Fruit fly (Drosophila melanogaster) whole organism, pupa: ENCODE results near the gene Cp15.

Experiments used
- CG10348 ChIP-seq: fragments of 200-800 bp; sonication (Bioruptor generic); IDR thresholded peaks from 2 replicates; pipeline ENCODE4 v1.3.6; 2022; ENCODE audit warnings: missing biosample characterization, missing genetic modification characterization
- CG12605 ChIP-seq: fragments of 200-800 bp; sonication (Bioruptor generic); IDR thresholded peaks from 2 replicates; pipeline ENCODE4 v1.3.6; 2022; ENCODE audit warnings: missing biosample characterization, missing genetic modification characterization
- CG13204 ChIP-seq: fragments of 200-800 bp; sonication (Bioruptor generic); optimal IDR thresholded peaks from 2 replicates; lab custom pipeline; 2018; ENCODE audit warnings: missing biosample characterization, mild to moderate bottlenecking, missing genetic modification characterization, moderate library complexity
- CG14655 ChIP-seq: fragments of 200-800 bp; sonication (Bioruptor generic); optimal IDR thresholded peaks from 3 replicates; lab custom pipeline; 2017; ENCODE audit warnings: mild to moderate bottlenecking, missing biosample characterization, missing genetic modification reagents, missing genetic modification characterization
- CG15710 ChIP-seq: fragments of 200-800 bp; sonication (Bioruptor generic); optimal IDR thresholded peaks from 2 replicates; lab custom pipeline; 2018; ENCODE audit warnings: missing biosample characterization, mild to moderate bottlenecking, missing genetic modification characterization, moderate library complexity
- CG17806 ChIP-seq: fragments of 200-800 bp; sonication (Bioruptor generic); optimal IDR thresholded peaks from 2 replicates; lab custom pipeline; 2018; ENCODE audit warnings: missing biosample characterization, mild to moderate bottlenecking, missing genetic modification characterization, moderate library complexity
- CG32121 ChIP-seq: fragments of 200-800 bp; sonication (Bioruptor generic); IDR thresholded peaks from 2 replicates; pipeline ENCODE4 v1.3.6; 2022; ENCODE audit warnings: missing biosample characterization, missing genetic modification characterization
- CG34367 ChIP-seq: fragments of 200-800 bp; sonication (Bioruptor generic); optimal IDR thresholded peaks from 2 replicates; lab custom pipeline; 2018; ENCODE audit warnings: missing biosample characterization, mild to moderate bottlenecking, missing genetic modification characterization
- CG4496 ChIP-seq: fragments of 200-800 bp; sonication (Bioruptor generic); IDR thresholded peaks from 3 replicates; pipeline ENCODE4 v1.3.6; 2022; ENCODE audit warnings: missing biosample characterization, missing genetic modification characterization
- CG8159 ChIP-seq: fragments of 200-800 bp; sonication (Bioruptor generic); optimal IDR thresholded peaks from 3 replicates; lab custom pipeline; 2018; ENCODE audit warnings: missing biosample characterization, mild to moderate bottlenecking, missing genetic modification characterization, moderate library complexity
- CG8301 ChIP-seq: fragments of 200-800 bp; sonication (Bioruptor generic); optimal IDR thresholded peaks from 2 replicates; lab custom pipeline; 2018; ENCODE audit warnings: missing biosample characterization, mild to moderate bottlenecking, missing genetic modification characterization
- CG9948 ChIP-seq: fragments of 200-800 bp; sonication (Bioruptor generic); optimal IDR thresholded peaks from 2 replicates; lab custom pipeline; 2018; ENCODE audit warnings: missing biosample characterization, mild to moderate bottlenecking, missing genetic modification characterization, moderate library complexity
- D1 ChIP-seq: fragments of 200-800 bp; sonication (Bioruptor generic); optimal IDR thresholded peaks from 2 replicates; lab custom pipeline; 2018; ENCODE audit warnings: missing biosample characterization, mild to moderate bottlenecking, missing genetic modification characterization, moderate library complexity
- EcR ChIP-seq: fragments of 200-800 bp; sonication (Bioruptor generic); optimal IDR thresholded peaks from 3 replicates; lab custom pipeline; 2019; ENCODE audit warnings: missing biosample characterization, missing genetic modification characterization, mild to moderate bottlenecking, moderate library complexity, missing genetic modification reagents
- Ets98B ChIP-seq: fragments of 200-800 bp; sonication (Bioruptor generic); IDR thresholded peaks from 2 replicates; pipeline ENCODE4 v1.3.6; 2022; ENCODE audit warnings: missing biosample characterization, missing genetic modification characterization
- Pif1A ChIP-seq: fragments of 200-800 bp; sonication (Bioruptor generic); optimal IDR thresholded peaks from 3 replicates; lab custom pipeline; 2016; ENCODE audit warnings: missing biosample characterization, missing genetic modification characterization
- Pif1B ChIP-seq: fragments of 200-800 bp; sonication (Bioruptor generic); optimal IDR thresholded peaks from 3 replicates; lab custom pipeline; 2016; ENCODE audit warnings: missing biosample characterization, missing genetic modification characterization
- Snoo ChIP-seq: fragments of 200-800 bp; sonication (Bioruptor generic); optimal IDR thresholded peaks from 3 replicates; lab custom pipeline; 2017; ENCODE audit warnings: missing biosample characterization, mild to moderate bottlenecking, missing genetic modification characterization, inconsistent platforms
- fd96Ca ChIP-seq: fragments of 200-800 bp; sonication (Bioruptor generic); IDR thresholded peaks from 3 replicates; pipeline ENCODE4 v1.3.6; 2022; ENCODE audit warnings: missing biosample characterization, missing genetic modification characterization
- gl ChIP-seq: fragments of 200-800 bp; sonication (Bioruptor generic); optimal IDR thresholded peaks from 2 replicates; lab custom pipeline; 2018; ENCODE audit warnings: missing biosample characterization, mild to moderate bottlenecking, missing genetic modification characterization
- rn ChIP-seq: fragments of 200-800 bp; sonication (Bioruptor generic); IDR thresholded peaks from 2 replicates; pipeline ENCODE4 v1.3.6; 2022; ENCODE audit warnings: missing biosample characterization, missing genetic modification characterization

The Cp15 gene

DNA sequence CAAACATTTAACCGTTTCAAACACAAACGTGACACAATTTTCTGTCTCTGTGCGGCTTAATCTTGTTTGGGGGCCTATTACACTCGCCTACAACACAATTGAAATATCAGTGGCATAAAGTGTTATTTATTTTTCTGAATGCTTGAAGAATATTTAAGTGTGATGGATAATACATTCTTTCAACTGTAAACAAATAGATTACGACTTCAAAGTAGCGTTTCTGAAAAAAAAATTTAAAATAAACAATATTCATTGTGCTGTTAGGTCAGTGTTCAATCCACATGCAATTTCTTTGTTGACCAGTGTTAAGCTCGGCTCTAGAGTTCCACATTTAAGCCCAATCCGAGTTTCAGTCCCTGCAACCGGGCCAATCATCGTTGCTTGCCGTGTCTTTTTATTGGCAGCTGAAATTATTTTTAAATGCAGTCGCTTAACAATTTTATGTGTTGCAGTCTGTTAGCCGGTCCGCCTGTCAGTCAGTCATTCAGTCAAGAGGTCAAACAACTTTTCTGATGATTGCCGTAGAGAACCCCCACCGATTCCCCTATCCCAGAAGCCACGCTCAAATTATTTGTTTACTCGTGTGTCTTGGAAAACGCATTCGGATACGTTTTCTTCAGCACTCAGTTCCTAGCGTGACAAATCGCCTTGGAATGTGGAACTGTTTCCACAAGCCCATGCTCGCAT, 44.9 kb downstream of the Cp15 start:
- peak; percentile 7 for TF ChIP-seq CG13204
- peak; percentile 67 for TF ChIP-seq CG8301 (tag; lab: Kevin White, UChicago)
- TF ChIP-seq CG32121 (GFP tag; lab: Robert Waterston, UW) = peak; percentile 65
- TF ChIP-seq D1 = peak; percentile 52
- 0 out of 3 replicates have a peak, but pooled peaks have one; percentile 57 for TF ChIP-seq fd96Ca (GFP tag; lab: Robert Waterston, UW)
- TF ChIP-seq EcR (GFP tag; lab: Kevin White, UChicago) = peak; percentile 55
- peak; percentile 64 for TF ChIP-seq CG9948 (tag; lab: Kevin White, UChicago)
- TF ChIP-seq gl (tag; lab: Kevin White, UChicago) = peak; percentile 27
- TF ChIP-seq Ets98B (GFP tag; lab: Robert Waterston, UW) = peak; percentile 70
- TF ChIP-seq CG15710 (tag; lab: Kevin White, UChicago) = peak; percentile 73
- peak; percentile 72; the same call in 2 of the 3 replicates for TF ChIP-seq CG4496
- TF ChIP-seq Snoo = peak; percentile 12
- TF ChIP-seq CG10348 = no peak
- peak; percentile 75 for TF ChIP-seq CG17806 (tag; lab: Kevin White, UChicago)
- TF ChIP-seq rn = no peak
- TF ChIP-seq CG14655 = peak; percentile 65
- TF ChIP-seq CG34367 (tag; lab: Kevin White, UChicago) = peak; percentile 71
- peak; percentile 66 for TF ChIP-seq CG12605 (GFP tag; lab: Robert Waterston, UW)
- TF ChIP-seq Pif1B (GFP tag; lab: Kevin White, UChicago) = peak; percentile 22
- peak; percentile 77 for TF ChIP-seq CG8159 (tag; lab: Kevin White, UChicago)
- TF ChIP-seq Pif1A (GFP tag; lab: Kevin White, UChicago) = peak; percentile 70
- TF ChIP-seq, all 21 proteins: peak for 19

DNA sequence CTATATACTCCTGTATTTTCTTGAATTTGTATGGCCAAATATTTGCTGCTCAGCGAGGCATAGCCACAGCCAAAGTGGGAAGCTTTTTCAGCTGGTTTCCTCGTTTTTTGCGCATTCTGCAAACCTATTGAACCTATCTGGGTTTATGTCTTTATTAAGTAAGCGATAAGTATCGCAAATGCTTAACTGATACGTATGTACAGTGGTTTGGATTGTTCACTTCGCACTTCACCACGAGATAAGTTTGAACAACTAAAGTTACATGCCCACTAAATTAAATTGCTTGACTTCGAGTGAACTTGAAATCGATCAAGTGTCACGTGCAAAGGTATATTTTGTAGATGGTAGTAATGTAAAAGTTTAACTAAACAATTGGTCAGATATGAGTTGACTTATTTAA, 45.4 kb downstream of the Cp15 start:
- TF ChIP-seq CG14655 (no peak), EcR (GFP tag; lab: Kevin White, UChicago) (no peak), CG15710 (tag; lab: Kevin White, UChicago) (no peak), Pif1A (GFP tag; lab: Kevin White, UChicago) (no peak), CG10348 (no peak), CG8159 (tag; lab: Kevin White, UChicago) (no peak), fd96Ca (GFP tag; lab: Robert Waterston, UW) (no peak), CG34367 (tag; lab: Kevin White, UChicago) (no peak), CG4496 (no peak), CG17806 (tag; lab: Kevin White, UChicago) (no peak), gl (tag; lab: Kevin White, UChicago) (no peak), Snoo (no peak), rn (no peak), CG8301 (tag; lab: Kevin White, UChicago) (no peak), Pif1B (GFP tag; lab: Kevin White, UChicago) (no peak), CG12605 (GFP tag; lab: Robert Waterston, UW) (no peak)

DNA sequence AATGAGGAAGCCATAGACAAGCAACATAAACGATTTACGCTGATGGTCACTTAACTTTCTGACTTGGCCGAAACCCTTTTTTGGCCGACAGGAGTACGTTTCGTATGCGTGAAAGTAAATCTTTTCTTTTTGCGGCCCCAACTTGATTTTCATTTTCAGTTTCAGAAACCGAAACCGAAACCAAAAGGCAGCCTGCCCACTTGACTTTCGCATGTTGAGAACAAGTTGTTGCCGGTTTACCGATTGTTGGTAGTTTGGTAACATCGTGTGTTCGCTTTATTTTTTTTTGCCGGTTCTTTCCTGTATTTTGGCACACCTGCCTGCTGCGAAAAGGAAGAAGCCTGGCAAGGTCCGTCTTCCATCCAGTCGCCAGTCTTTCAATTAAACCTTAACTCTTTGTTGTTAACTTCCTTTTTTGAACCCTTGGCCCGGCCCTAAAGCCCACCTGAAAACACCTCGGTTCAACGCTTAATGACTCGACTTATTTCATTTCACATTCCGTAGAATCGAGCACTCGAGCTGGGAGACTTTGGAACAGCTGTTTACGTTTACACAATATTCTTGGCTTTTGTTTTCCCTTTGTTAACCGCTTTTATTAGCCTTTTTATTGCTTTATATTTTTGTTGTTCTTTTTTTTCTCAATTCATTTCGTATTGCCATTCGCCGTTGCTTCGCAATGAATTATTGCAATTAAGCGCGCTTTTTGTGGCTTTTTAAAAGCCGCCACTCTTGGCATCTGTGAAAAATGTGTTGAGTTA, 46.9 kb downstream of the Cp15 start:
- TF ChIP-seq fd96Ca (GFP tag; lab: Robert Waterston, UW) = no peak
- TF ChIP-seq gl (tag; lab: Kevin White, UChicago) = peak; percentile 58
- no peak for TF ChIP-seq CG10348
- TF ChIP-seq CG8159 (tag; lab: Kevin White, UChicago) = peak; percentile 37
- TF ChIP-seq EcR (GFP tag; lab: Kevin White, UChicago) = peak; percentile 58
- TF ChIP-seq CG9948 (tag; lab: Kevin White, UChicago) = no peak
- TF ChIP-seq CG34367 (tag; lab: Kevin White, UChicago) = peak; percentile 11
- TF ChIP-seq Pif1A (GFP tag; lab: Kevin White, UChicago) = peak; percentile 0
- peak; percentile 53 for TF ChIP-seq CG13204
- TF ChIP-seq CG4496 = no peak
- no peak for TF ChIP-seq Snoo
- TF ChIP-seq CG15710 (tag; lab: Kevin White, UChicago) = peak; percentile 25
- no peak for TF ChIP-seq CG8301 (tag; lab: Kevin White, UChicago)

DNA sequence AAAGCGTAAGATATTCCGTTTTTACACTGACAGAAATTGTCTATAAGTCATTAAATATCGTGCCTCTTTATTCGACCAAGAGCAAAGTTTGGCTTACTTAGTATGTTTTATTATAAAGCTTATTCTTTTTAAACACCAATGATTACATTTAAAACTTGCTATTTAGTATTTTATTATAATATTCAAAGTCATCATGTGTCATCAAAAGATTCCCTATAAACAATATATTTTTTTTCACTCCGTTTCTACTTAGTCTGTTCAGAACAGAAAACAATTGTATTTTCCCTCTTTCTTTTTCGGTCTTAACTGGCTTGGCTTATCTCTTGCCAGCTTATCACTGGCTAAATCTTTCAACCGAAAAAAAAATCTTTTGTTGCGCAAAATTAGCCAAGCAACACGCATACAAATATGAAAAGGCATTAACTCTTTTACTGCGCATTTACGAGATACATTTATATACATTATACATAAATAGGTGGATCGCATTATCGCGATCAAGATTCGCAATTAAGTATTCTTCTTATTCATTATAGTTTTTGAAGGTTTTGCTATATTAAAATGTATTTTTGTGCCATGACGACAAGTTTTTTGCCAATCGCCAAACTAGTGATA, 49.1 kb downstream of the Cp15 start:
- TF ChIP-seq Pif1B (GFP tag; lab: Kevin White, UChicago) (no peak), CG13204 (no peak), CG10348 (no peak), Snoo (no peak), CG14655 (no peak), Pif1A (GFP tag; lab: Kevin White, UChicago) (no peak), D1 (no peak), fd96Ca (GFP tag; lab: Robert Waterston, UW) (no peak), CG15710 (tag; lab: Kevin White, UChicago) (no peak), CG34367 (tag; lab: Kevin White, UChicago) (no peak), gl (tag; lab: Kevin White, UChicago) (no peak)
- TF ChIP-seq, all 21 proteins: peak for 0
